Worm (Caenorhabditis elegans) whole organism, L4 larva: ENCODE data around the gene gpcp-2.
A peak's percentile ranks its signal among the peaks of the same experiment; 100 is the strongest.

Source experiments
- D1046.2 ChIP-seq: fragments of 200-800 bp; sonication (Bioruptor generic); IDR thresholded peaks from 2 replicates; pipeline ENCODE4 v1.3.6; 2022; ENCODE audit warnings: missing genetic modification characterization, missing compliant biosample characterization
- dpl-1 ChIP-seq: fragments of 150-350 bp; optimal IDR thresholded peaks from 2 replicates; lab custom pipeline; 2014; ENCODE audit warnings: missing biosample characterization, missing genetic modification reagents, missing genetic modification characterization
- egl-27 ChIP-seq: sonication (generic microtip); optimal IDR thresholded peaks from 3 replicates; lab custom pipeline; 2017; ENCODE audit warnings: missing biosample characterization, missing genetic modification reagents, missing genetic modification characterization
- nhr-11 ChIP-seq: fragments of 150-350 bp; optimal IDR thresholded peaks from 2 replicates; lab custom pipeline; 2014; ENCODE audit warnings: missing biosample characterization, missing genetic modification characterization

DNA sequence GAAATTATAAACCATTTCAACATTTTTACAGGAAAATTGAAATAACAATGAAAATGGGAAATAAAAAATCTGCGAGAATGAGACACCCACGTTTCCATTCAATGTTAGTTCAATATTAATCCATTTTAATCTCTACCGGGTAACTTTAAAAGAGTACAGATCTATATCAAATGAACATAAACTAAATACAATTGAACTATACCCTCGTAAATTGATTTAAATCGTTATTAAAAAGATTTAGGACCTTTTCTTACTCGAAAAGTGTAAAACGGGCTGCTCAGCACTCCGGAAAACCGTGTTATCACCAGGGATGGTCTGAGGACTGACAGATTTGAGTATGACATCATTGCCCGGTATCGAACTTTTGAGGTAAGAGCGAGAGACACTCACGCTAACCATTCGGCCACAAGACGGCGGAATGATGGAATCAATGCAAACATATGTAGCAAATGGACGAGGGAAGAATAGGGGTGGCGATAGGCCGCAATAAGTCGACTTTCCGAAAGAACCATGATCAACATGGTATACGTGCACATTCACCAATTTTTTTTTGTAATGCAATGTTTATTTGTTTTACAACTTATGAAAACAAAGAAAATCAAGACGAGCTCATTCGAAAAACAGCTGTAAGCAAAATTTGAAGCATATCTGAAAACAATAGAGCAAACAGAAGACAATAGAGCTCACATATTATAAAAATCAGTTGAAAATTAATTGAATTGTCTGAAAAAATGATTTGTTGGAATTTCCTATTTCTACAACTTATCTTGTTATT is 33.9 kb upstream of the gpcp-2 start, which contains the start of the genes chst-1 and C41C4.9:
- no peak for TF ChIP-seq egl-27
- peak; percentile 53 for TF ChIP-seq dpl-1 (GFP tag; lab: Kevin White, UChicago)
- peak; percentile 81; the same call in 1 of the 2 replicates for TF ChIP-seq D1046.2 (GFP tag; lab: Robert Waterston, UW)
- no peak for TF ChIP-seq nhr-11 (tag; lab: Kevin White, UChicago)
